Fruit fly (Drosophila melanogaster): ENCODE measurements around the gene CG6847.
"Not testable (repeated sequence)": the region's sequence is repeated elsewhere in the genome, so short reads cannot be mapped to it uniquely, and the experiment has no call there.

CG6847 gene

dm6 chrX:17899402-17899801 is 11.9 kb upstream of the CG6847 start, which contains the start of gene Gss2:
TSS of gene Gss2 (plus strand) at chrX:17899702.
- not testable (repeated sequence) for TF ChIP-seq Dif (GFP tag; optimal IDR thresholded peaks at IDR 0.05; ENCODE audit: partially characterized antibody); tai (GFP tag; optimal IDR thresholded peaks at IDR 0.05); Myc (optimal IDR thresholded peaks at IDR 0.05)

DNA sequence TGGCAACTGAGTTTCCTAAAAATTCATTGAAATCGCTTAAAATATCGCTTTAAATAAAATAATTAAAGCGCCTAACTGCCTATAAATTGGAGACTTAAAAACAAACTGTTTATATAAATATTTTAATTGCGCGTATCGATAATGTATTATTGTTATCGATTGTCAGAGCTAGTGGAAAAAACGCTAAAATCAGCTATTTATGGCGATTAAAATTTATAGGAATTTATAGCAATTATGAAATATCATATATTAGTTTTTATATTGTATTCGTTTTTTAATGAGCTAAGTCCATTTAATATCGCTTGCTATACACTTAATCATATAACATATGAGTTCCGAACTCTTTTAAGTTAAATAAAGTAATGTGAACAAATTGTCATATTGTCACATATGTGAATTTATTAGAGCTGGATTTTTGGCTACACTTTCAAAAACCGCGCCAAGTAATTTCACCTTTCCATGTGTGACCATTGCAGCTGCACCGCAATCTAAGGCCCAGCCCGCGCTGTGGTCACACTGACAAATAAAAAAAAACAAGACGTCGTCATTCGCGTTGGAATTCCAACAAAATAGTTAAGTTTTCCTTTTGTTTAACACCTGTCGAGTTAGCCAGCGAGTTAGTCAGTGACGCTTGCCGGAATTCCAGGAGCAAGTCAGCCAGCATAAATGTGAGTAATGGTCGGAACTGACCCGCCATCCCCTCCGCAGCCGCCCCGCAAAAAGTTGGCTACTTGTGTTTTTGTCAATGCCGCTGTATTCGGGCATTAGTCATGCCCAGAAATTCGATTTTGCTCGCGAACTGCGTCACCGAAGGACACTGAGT is 3.9 kb upstream of the CG6847 start, which contains the start of the genes CG7772 and Vps4:
Gene CG7772, minus strand, starts transcription at position 78 of the 823 bp plus-strand sequence.
Gene Vps4, plus strand, starts transcription at position 509 of the 823 bp plus-strand sequence.
- no peak for TF ChIP-seq HLH106 (tag; optimal IDR thresholded peaks at IDR 0.05)
- no peak for TF ChIP-seq Hr78 (GFP tag; optimal IDR thresholded peaks at IDR 0.05)
- peak; percentile 85 for TF ChIP-seq Myc (optimal IDR thresholded peaks at IDR 0.05)
- TF ChIP-seq GATAd (GFP tag; optimal IDR thresholded peaks at IDR 0.05): no peak
- peak; percentile 47 for TF ChIP-seq jim (GFP tag; optimal IDR thresholded peaks at IDR 0.05)
- TF ChIP-seq Sp1 (GFP tag; optimal IDR thresholded peaks at IDR 0.05): no peak
- no peak for TF ChIP-seq dl (GFP tag; optimal IDR thresholded peaks at IDR 0.05; ENCODE audit: insufficient read depth in 1 of 2, partially characterized antibody in 2 of 2)

- no peak for TF ChIP-seq Dfd (GFP tag; optimal IDR thresholded peaks at IDR 0.05)
- TF ChIP-seq sv (GFP tag; optimal IDR thresholded peaks at IDR 0.05): no peak
- no peak for TF ChIP-seq Rel (GFP tag; optimal IDR thresholded peaks at IDR 0.05)
- TF ChIP-seq Rel (tag; optimal IDR thresholded peaks at IDR 0.05): peak; percentile 95
Observed at dm6 chrX:17910606-17910940, 689 bp upstream of the CG6847 start.

DNA sequence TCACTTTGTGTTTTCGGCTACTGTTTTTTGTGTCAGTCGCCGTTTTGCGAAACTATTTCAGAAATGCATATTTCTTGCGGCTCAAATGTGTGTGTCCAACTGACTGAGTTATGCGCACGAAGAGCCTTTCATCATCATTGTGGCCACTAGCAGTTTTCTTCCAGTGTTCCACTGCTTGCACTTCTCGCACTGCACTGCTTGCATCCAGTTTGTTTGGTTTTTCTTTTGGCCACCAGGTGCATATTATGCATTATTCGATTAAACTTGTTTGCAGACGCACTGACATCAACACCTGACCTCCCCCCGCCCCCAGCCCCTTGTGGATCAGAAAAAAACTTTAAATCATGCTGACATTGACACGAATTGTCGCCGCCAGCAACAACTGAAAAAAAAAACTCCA is 1.3 kb downstream of the CG6847 start:
- TF ChIP-seq psq (GFP tag; optimal IDR thresholded peaks at IDR 0.05): no peak
- no peak for TF ChIP-seq Vsx2 (GFP tag; optimal IDR thresholded peaks at IDR 0.05; ENCODE audit: partially characterized antibody)
- no peak for TF ChIP-seq lola (GFP tag; optimal IDR thresholded peaks at IDR 0.05)
- TF ChIP-seq dsf (GFP tag; optimal IDR thresholded peaks at IDR 0.05; ENCODE audit: borderline replicate concordance): no peak
- no peak for TF ChIP-seq HLH106 (tag; optimal IDR thresholded peaks at IDR 0.05)
- no peak for TF ChIP-seq Dif (GFP tag; optimal IDR thresholded peaks at IDR 0.05; ENCODE audit: partially characterized antibody)
- no peak for TF ChIP-seq sage (GFP tag; optimal IDR thresholded peaks at IDR 0.05)
- TF ChIP-seq ey (GFP tag; optimal IDR thresholded peaks at IDR 0.05): no peak
- no peak for TF ChIP-seq Abd-B (GFP tag; optimal IDR thresholded peaks at IDR 0.05)
- no peak for TF ChIP-seq tai (GFP tag; optimal IDR thresholded peaks at IDR 0.05)
- no peak for TF ChIP-seq usp (GFP tag; optimal IDR thresholded peaks at IDR 0.05)
- no peak for TF ChIP-seq br (GFP tag; optimal IDR thresholded peaks at IDR 0.05)
- no peak for TF ChIP-seq Sp1 (GFP tag; optimal IDR thresholded peaks at IDR 0.05)
- no peak for TF ChIP-seq h (GFP tag; optimal IDR thresholded peaks at IDR 0.05)

DNA sequence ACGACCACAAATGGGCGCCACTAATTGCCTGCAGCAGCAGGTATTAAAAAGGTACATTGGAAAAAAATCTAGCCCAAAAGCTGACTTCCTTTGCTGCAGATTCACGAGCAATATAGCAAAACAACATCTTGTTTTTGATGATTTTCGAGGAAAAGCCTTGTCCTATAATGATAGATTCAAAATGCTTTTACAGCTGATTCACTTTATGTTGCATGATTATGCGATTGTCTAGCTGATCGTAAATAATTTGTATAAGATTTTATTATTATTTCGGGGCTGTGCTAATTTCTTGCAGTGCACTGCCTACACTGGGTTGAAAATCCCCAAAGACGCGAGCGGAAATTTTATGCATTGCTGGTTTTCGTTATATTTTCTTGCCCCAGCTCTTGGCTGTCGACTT is 3.2 kb downstream of the CG6847 start:
- TF ChIP-seq h (GFP tag; optimal IDR thresholded peaks at IDR 0.05) (peak; percentile 7), foxo (GFP tag; optimal IDR thresholded peaks at IDR 0.05) (peak in 1 of 2 experiments; percentile 5), brk (GFP tag; optimal IDR thresholded peaks at IDR 0.05) (no peak), fru (GFP tag; optimal IDR thresholded peaks at IDR 0.05) (peak; percentile 9)

DNA sequence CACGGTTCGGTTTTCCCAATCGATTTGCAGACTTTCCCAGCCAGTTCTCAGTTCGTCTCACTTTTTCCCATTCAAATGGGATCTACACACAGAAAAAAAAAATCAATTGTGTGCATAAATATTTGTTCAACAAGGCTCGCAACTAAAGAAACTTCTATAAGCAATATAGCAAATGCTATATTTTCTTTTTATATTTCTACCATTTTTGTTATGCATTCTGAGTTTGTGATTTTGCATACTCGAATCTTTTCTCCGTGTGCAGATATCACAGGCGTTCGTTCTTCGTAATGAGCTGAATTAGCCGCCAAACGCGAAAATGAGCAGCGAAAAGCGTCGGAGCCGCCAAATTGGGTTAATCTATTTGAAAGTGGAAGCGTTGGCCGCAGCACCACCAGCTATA is 4.7 kb downstream of the CG6847 start:
- no peak for TF ChIP-seq Rel (GFP tag; optimal IDR thresholded peaks at IDR 0.05)
- no peak for TF ChIP-seq Rel (tag; optimal IDR thresholded peaks at IDR 0.05)
- TF ChIP-seq Sp1 (GFP tag; optimal IDR thresholded peaks at IDR 0.05): no peak
- no peak for TF ChIP-seq N (GFP tag; optimal IDR thresholded peaks at IDR 0.05)
- no peak for TF ChIP-seq Hr83 (GFP tag; optimal IDR thresholded peaks at IDR 0.05; ENCODE audit: poor library complexity, severe bottlenecking)
- TF ChIP-seq CG32264 (GFP tag; optimal IDR thresholded peaks at IDR 0.05): no peak
- no peak for TF ChIP-seq fru (GFP tag; optimal IDR thresholded peaks at IDR 0.05)
- no peak for TF ChIP-seq dsf (GFP tag; optimal IDR thresholded peaks at IDR 0.05; ENCODE audit: borderline replicate concordance)
- TF ChIP-seq dmrt93B (GFP tag; optimal IDR thresholded peaks at IDR 0.05): no peak
- TF ChIP-seq Hr78 (GFP tag; optimal IDR thresholded peaks at IDR 0.05): no peak
- no peak for TF ChIP-seq rgr (GFP tag; optimal IDR thresholded peaks at IDR 0.05)
- TF ChIP-seq sv (GFP tag; optimal IDR thresholded peaks at IDR 0.05): no peak
- no peak for TF ChIP-seq Dfd (GFP tag; optimal IDR thresholded peaks at IDR 0.05)
- no peak for TF ChIP-seq GATAd (GFP tag; optimal IDR thresholded peaks at IDR 0.05)
- TF ChIP-seq CG9705 (GFP tag; optimal IDR thresholded peaks at IDR 0.05): no peak
- TF ChIP-seq OdsH (GFP tag; optimal IDR thresholded peaks at IDR 0.05): no peak
- TF ChIP-seq psq (GFP tag; optimal IDR thresholded peaks at IDR 0.05): no peak
- no peak for TF ChIP-seq dl (GFP tag; optimal IDR thresholded peaks at IDR 0.05; ENCODE audit: insufficient read depth in 1 of 2, partially characterized antibody in 2 of 2)
